Fruit fly (Drosophila melanogaster) whole organism, prepupa: ENCODE results near the gene CG17344.

Experiments
- Blimp-1 ChIP-seq: fragments of 200-800 bp; sonication (Bioruptor generic); optimal IDR thresholded peaks from 3 replicates; lab custom pipeline; 2017; ENCODE audit warnings: missing biosample characterization, missing genetic modification characterization, mild to moderate bottlenecking, moderate library complexity, missing genetic modification reagents
- CG10631 ChIP-seq: fragments of 200-800 bp; sonication (Bioruptor generic); optimal IDR thresholded peaks from 2 replicates; lab custom pipeline; 2016; ENCODE audit warnings: missing biosample characterization, missing genetic modification characterization
- CG10669 ChIP-seq: fragments of 200-800 bp; sonication (Bioruptor generic); optimal IDR thresholded peaks from 3 replicates; lab custom pipeline; 2018; ENCODE audit warnings: missing biosample characterization, mild to moderate bottlenecking, missing genetic modification characterization, moderate library complexity
- CG11294 ChIP-seq: fragments of 200-800 bp; sonication (Bioruptor generic); IDR thresholded peaks from 2 replicates; pipeline ENCODE4 v1.3.6; 2022; ENCODE audit warnings: missing biosample characterization, missing genetic modification characterization
- CG11762 ChIP-seq: fragments of 200-800 bp; sonication (Bioruptor generic); optimal IDR thresholded peaks from 3 replicates; lab custom pipeline; 2016; ENCODE audit warnings: missing biosample characterization, missing genetic modification characterization; ENCODE audit not compliant: insufficient read depth
- CG11902 ChIP-seq: fragments of 200-800 bp; sonication (Bioruptor generic); optimal IDR thresholded peaks from 3 replicates; lab custom pipeline; 2016; ENCODE audit warnings: missing biosample characterization, missing genetic modification characterization
- CG15336 ChIP-seq: fragments of 200-800 bp; sonication (Bioruptor generic); IDR thresholded peaks from 2 replicates; pipeline ENCODE4 v1.3.6; 2022; ENCODE audit warnings: missing biosample characterization, missing genetic modification characterization
- CG3032 ChIP-seq: fragments of 200-800 bp; optimal IDR thresholded peaks from 2 replicates; lab custom pipeline; 2019; ENCODE audit warnings: missing biosample characterization, mild to moderate bottlenecking, missing genetic modification characterization, moderate library complexity
- CG31627 ChIP-seq: fragments of 200-800 bp; sonication (Bioruptor generic); optimal IDR thresholded peaks from 3 replicates; lab custom pipeline; 2016; ENCODE audit warnings: missing biosample characterization, missing genetic modification characterization
- CG32006 ChIP-seq: fragments of 200-800 bp; sonication (Bioruptor generic); optimal IDR thresholded peaks from 3 replicates; lab custom pipeline; 2017; ENCODE audit warnings: missing biosample characterization, mild to moderate bottlenecking, missing genetic modification characterization
- CG3919 ChIP-seq: fragments of 200-800 bp; sonication (Bioruptor generic); optimal IDR thresholded peaks from 3 replicates; lab custom pipeline; 2016; ENCODE audit warnings: missing biosample characterization, missing genetic modification characterization
- CG4318 ChIP-seq: fragments of 200-800 bp; sonication (Bioruptor generic); optimal IDR thresholded peaks from 3 replicates; lab custom pipeline; 2017; ENCODE audit warnings: missing biosample characterization, mild to moderate bottlenecking, missing genetic modification characterization
- CG6276 ChIP-seq: fragments of 200-800 bp; sonication (Bioruptor generic); optimal IDR thresholded peaks from 2 replicates; lab custom pipeline; 2017; ENCODE audit warnings: missing biosample characterization, mild to moderate bottlenecking, missing genetic modification characterization
- CG6792 ChIP-seq: fragments of 200-800 bp; sonication (Bioruptor generic); optimal IDR thresholded peaks from 3 replicates; lab custom pipeline; 2016; ENCODE audit warnings: missing biosample characterization, missing genetic modification characterization
- CG6854 ChIP-seq: fragments of 200-800 bp; sonication (Bioruptor generic); optimal IDR thresholded peaks from 2 replicates; lab custom pipeline; 2017; ENCODE audit warnings: missing biosample characterization, mild to moderate bottlenecking, missing genetic modification characterization
- CG7368 ChIP-seq: fragments of 200-800 bp; sonication (Bioruptor generic); optimal IDR thresholded peaks from 3 replicates; lab custom pipeline; 2016; ENCODE audit warnings: missing biosample characterization, missing genetic modification characterization
- CG8319 ChIP-seq: fragments of 200-800 bp; sonication (Bioruptor generic); optimal IDR thresholded peaks from 3 replicates; lab custom pipeline; 2016; ENCODE audit warnings: missing biosample characterization, missing genetic modification characterization
- CG8632 ChIP-seq: fragments of 200-800 bp; sonication (Bioruptor generic); optimal IDR thresholded peaks from 3 replicates; lab custom pipeline; 2016; ENCODE audit warnings: missing biosample characterization, missing genetic modification characterization
- CG9139 ChIP-seq: fragments of 200-800 bp; sonication (Bioruptor generic); optimal IDR thresholded peaks from 3 replicates; lab custom pipeline; 2017; ENCODE audit warnings: missing biosample characterization, mild to moderate bottlenecking, missing genetic modification characterization
- Eip75B ChIP-seq: fragments of 200-800 bp; sonication (Bioruptor generic); optimal IDR thresholded peaks from 3 replicates; lab custom pipeline; 2016; ENCODE audit warnings: missing biosample characterization, missing genetic modification characterization
- Eip78C ChIP-seq: fragments of 200-800 bp; sonication (Bioruptor generic); peaks from one replicate; lab custom pipeline; 2016; ENCODE audit warnings: missing biosample characterization, missing genetic modification characterization
- Eip93F ChIP-seq: fragments of 200-800 bp; sonication (Bioruptor generic); optimal IDR thresholded peaks from 2 replicates; lab custom pipeline; 2016; ENCODE audit warnings: missing biosample characterization, mild to moderate bottlenecking, missing genetic modification characterization
- Ets21C ChIP-seq: fragments of 200-800 bp; sonication (Bioruptor generic); optimal IDR thresholded peaks from 3 replicates; lab custom pipeline; 2016; ENCODE audit warnings: missing biosample characterization, missing genetic modification characterization
- Ets96B ChIP-seq: fragments of 200-800 bp; optimal IDR thresholded peaks from 2 replicates; lab custom pipeline; 2019; ENCODE audit warnings: missing biosample characterization, mild to moderate bottlenecking, missing genetic modification characterization, moderate library complexity
- Gug ChIP-seq: fragments of 200-800 bp; sonication (Bioruptor generic); IDR thresholded peaks from 2 replicates; pipeline ENCODE4 v1.3.6; 2022; ENCODE audit warnings: missing biosample characterization, missing genetic modification characterization
- Hr38 ChIP-seq: sonication (Bioruptor generic); optimal IDR thresholded peaks from 2 replicates; lab custom pipeline; 2016; ENCODE audit warnings: missing biosample characterization, missing genetic modification characterization
- Hr39 ChIP-seq: fragments of 200-800 bp; sonication (Bioruptor generic); optimal IDR thresholded peaks from 2 replicates; lab custom pipeline; 2016; ENCODE audit warnings: missing biosample characterization, missing genetic modification characterization
- Hr4 ChIP-seq: fragments of 200-800 bp; sonication (Bioruptor generic); optimal IDR thresholded peaks from 3 replicates; lab custom pipeline; 2016; ENCODE audit warnings: missing biosample characterization, missing genetic modification characterization
- Lpt ChIP-seq: fragments of 200-800 bp; sonication (Bioruptor generic); optimal IDR thresholded peaks from 3 replicates; lab custom pipeline; 2016; ENCODE audit warnings: missing biosample characterization, missing genetic modification characterization
- Met ChIP-seq: fragments of 200-800 bp; sonication (Bioruptor generic); optimal IDR thresholded peaks from 3 replicates; lab custom pipeline; 2016; ENCODE audit warnings: missing biosample characterization, missing genetic modification characterization
- OdsH ChIP-seq: fragments of 200-800 bp; sonication (Bioruptor generic); optimal IDR thresholded peaks from 3 replicates; lab custom pipeline; 2016; ENCODE audit warnings: missing biosample characterization, missing genetic modification characterization
- Smox ChIP-seq: fragments of 200-800 bp; sonication (Bioruptor generic); optimal IDR thresholded peaks from 3 replicates; lab custom pipeline; 2016; ENCODE audit warnings: missing biosample characterization, missing genetic modification characterization
- Sox102F ChIP-seq: fragments of 200-800 bp; sonication (Bioruptor generic); optimal IDR thresholded peaks from 2 replicates; lab custom pipeline; 2016; ENCODE audit warnings: missing biosample characterization, mild to moderate bottlenecking, missing genetic modification characterization
- Sox14 ChIP-seq: fragments of 200-800 bp; sonication (Bioruptor generic); optimal IDR thresholded peaks from 3 replicates; lab custom pipeline; 2016; ENCODE audit warnings: missing biosample characterization, missing genetic modification characterization
- Sox15 ChIP-seq: fragments of 200-800 bp; sonication (Bioruptor generic); optimal IDR thresholded peaks from 3 replicates; lab custom pipeline; 2016; ENCODE audit warnings: missing biosample characterization, missing genetic modification characterization
- achi ChIP-seq: fragments of 200-800 bp; sonication (Bioruptor generic); optimal IDR thresholded peaks from 3 replicates; lab custom pipeline; 2016; ENCODE audit warnings: missing biosample characterization, missing genetic modification characterization
- acj6 ChIP-seq: fragments of 200-800 bp; sonication (Bioruptor generic); optimal IDR thresholded peaks from 3 replicates; lab custom pipeline; 2016; ENCODE audit warnings: missing biosample characterization, missing genetic modification characterization
- cyc ChIP-seq: fragments of 200-800 bp; sonication (Bioruptor generic); optimal IDR thresholded peaks from 3 replicates; lab custom pipeline; 2016; ENCODE audit warnings: missing biosample characterization, missing genetic modification characterization
- dac ChIP-seq: fragments of 200-800 bp; sonication (Bioruptor generic); optimal IDR thresholded peaks from 2 replicates; lab custom pipeline; 2017; ENCODE audit warnings: missing biosample characterization, mild to moderate bottlenecking, missing genetic modification characterization
- dsx ChIP-seq: fragments of 200-800 bp; optimal IDR thresholded peaks from 3 replicates; lab custom pipeline; 2019; ENCODE audit warnings: missing biosample characterization, mild to moderate bottlenecking, missing genetic modification characterization, moderate library complexity; ENCODE audit not compliant: poor library complexity, severe bottlenecking
- eg ChIP-seq: fragments of 200-800 bp; sonication (Bioruptor generic); IDR thresholded peaks from 3 replicates; pipeline ENCODE4 v1.3.6; 2022; ENCODE audit warnings: missing biosample characterization, missing genetic modification characterization
- esn ChIP-seq: fragments of 200-800 bp; sonication (Bioruptor generic); optimal IDR thresholded peaks from 2 replicates; lab custom pipeline; 2016; ENCODE audit warnings: missing biosample characterization, mild to moderate bottlenecking, missing genetic modification characterization, moderate library complexity
- fd59A ChIP-seq: fragments of 200-800 bp; sonication (Bioruptor generic); optimal IDR thresholded peaks from 2 replicates; lab custom pipeline; 2017; ENCODE audit warnings: missing biosample characterization, mild to moderate bottlenecking, missing genetic modification characterization, missing genetic modification reagents
- fkh ChIP-seq: fragments of 200-800 bp; sonication (Bioruptor generic); optimal IDR thresholded peaks from 3 replicates; lab custom pipeline; 2017; ENCODE audit warnings: missing biosample characterization, mild to moderate bottlenecking, missing genetic modification characterization, moderate library complexity
- lz ChIP-seq: fragments of 200-800 bp; sonication (Bioruptor generic); optimal IDR thresholded peaks from 3 replicates; lab custom pipeline; 2016; ENCODE audit warnings: missing biosample characterization, missing genetic modification characterization
- net ChIP-seq: fragments of 200-800 bp; sonication (Bioruptor generic); optimal IDR thresholded peaks from 3 replicates; lab custom pipeline; 2016; ENCODE audit warnings: missing biosample characterization, missing genetic modification characterization
- pdm3 ChIP-seq: fragments of 200-800 bp; sonication (Bioruptor generic); optimal IDR thresholded peaks from 3 replicates; lab custom pipeline; 2016; ENCODE audit warnings: missing biosample characterization, missing genetic modification characterization
- spab ChIP-seq: fragments of 200-800 bp; sonication (Bioruptor generic); optimal IDR thresholded peaks from 2 replicates; lab custom pipeline; 2017; ENCODE audit warnings: missing biosample characterization, mild to moderate bottlenecking, missing genetic modification characterization, missing genetic modification reagents
- ss ChIP-seq, 2 experiments: fragments of 200-800 bp; sonication (Bioruptor generic); optimal IDR thresholded peaks; 2 replicates in 1 of 2; 3 replicates in 1 of 2; lab custom pipeline; 2017 to 2018; ENCODE audit warnings: mild to moderate bottlenecking in 2 of 2, missing biosample characterization in 2 of 2, missing genetic modification characterization in 2 of 2, moderate library complexity in 1 of 2
- svp ChIP-seq: fragments of 200-800 bp; sonication (Bioruptor generic); peaks from one replicate; lab custom pipeline; 2016; ENCODE audit warnings: missing biosample characterization, missing genetic modification characterization
- topi ChIP-seq: fragments of 200-800 bp; sonication (Bioruptor generic); optimal IDR thresholded peaks from 3 replicates; lab custom pipeline; 2016; ENCODE audit warnings: missing biosample characterization, missing genetic modification characterization
- vri ChIP-seq: fragments of 200-800 bp; sonication (Bioruptor generic); optimal IDR thresholded peaks from 3 replicates; lab custom pipeline; 2016; ENCODE audit warnings: missing biosample characterization, mild to moderate bottlenecking, missing genetic modification characterization

The CG17344 gene

dm6 chr2L:19131905-19132402 is 30.1 kb downstream of the CG17344 start, which contains the start of the genes AsnRS and DCTN6-p27:
Gene AsnRS, minus strand, starts transcription at chr2L:19131954.
Gene DCTN6-p27, plus strand, starts transcription at chr2L:19132323.
- no peak for TF ChIP-seq CG3919 (GFP tag; lab: Kevin White, UChicago)
- TF ChIP-seq Lpt (GFP tag; lab: Kevin White, UChicago) = no peak
- TF ChIP-seq CG3032 (tag; lab: Kevin White, UChicago) = peak; percentile 43
- peak; percentile 54 for TF ChIP-seq CG11902
- peak; percentile 25 for TF ChIP-seq Ets96B (tag; lab: Kevin White, UChicago)
- TF ChIP-seq ss (GFP tag; optimal IDR thresholded peaks at IDR 0.05; lab: Kevin White, UChicago) = no peak
- TF ChIP-seq CG11762 (GFP tag; lab: Kevin White, UChicago) = no peak
- peak; percentile 75 for TF ChIP-seq CG6792
- TF ChIP-seq esn (GFP tag; lab: Kevin White, UChicago) = peak; percentile 80
- peak; percentile 53 for TF ChIP-seq Sox15
- peak; percentile 33 for TF ChIP-seq topi (GFP tag; lab: Kevin White, UChicago)
- TF ChIP-seq Eip78C (GFP tag; lab: Kevin White, UChicago) = peak; percentile 71
- peak; percentile 60 for TF ChIP-seq fkh (GFP tag; lab: Kevin White, UChicago)
- TF ChIP-seq net (GFP tag; lab: Kevin White, UChicago) = no peak
- no peak for TF ChIP-seq Sox102F
- TF ChIP-seq pdm3 (GFP tag; lab: Kevin White, UChicago) = peak; percentile 3
- peak; percentile 65; the same call in 2 of the 3 replicates for TF ChIP-seq eg (GFP tag; lab: Robert Waterston, UW)
- TF ChIP-seq CG32006 = peak; percentile 46
- no peak for TF ChIP-seq CG8319
- TF ChIP-seq CG15336 = no peak
- no peak for TF ChIP-seq Hr4
- TF ChIP-seq acj6 (GFP tag; lab: Kevin White, UChicago) = peak; percentile 74
- TF ChIP-seq Met (GFP tag; lab: Kevin White, UChicago) = no peak
- TF ChIP-seq Sox14 (GFP tag; lab: Kevin White, UChicago) = peak; percentile 18
- no peak for TF ChIP-seq dsx (GFP tag; lab: Kevin White, UChicago)
- TF ChIP-seq CG4318 (GFP tag; lab: Kevin White, UChicago) = no peak
- TF ChIP-seq CG7368 (GFP tag; lab: Kevin White, UChicago) = peak; percentile 11
- TF ChIP-seq Smox (GFP tag; lab: Kevin White, UChicago) = no peak
- TF ChIP-seq CG9139 (GFP tag; lab: Kevin White, UChicago) = no peak
- peak; percentile 76 for TF ChIP-seq lz (GFP tag; lab: Kevin White, UChicago)
- TF ChIP-seq Hr38 (GFP tag; lab: Kevin White, UChicago) = no peak
- no peak for TF ChIP-seq OdsH (GFP tag; lab: Kevin White, UChicago)
- TF ChIP-seq dac (GFP tag; lab: Kevin White, UChicago) = peak; percentile 31
- TF ChIP-seq CG31627 = peak; percentile 65
- peak; percentile 65 for TF ChIP-seq achi
- no peak for TF ChIP-seq spab (GFP tag; lab: Kevin White, UChicago)
- TF ChIP-seq Gug = no peak
- peak; percentile 70 for TF ChIP-seq Hr39 (GFP tag; lab: Kevin White, UChicago)
- no peak for TF ChIP-seq vri
- peak; percentile 36 for TF ChIP-seq CG6854 (GFP tag; lab: Kevin White, UChicago)
- TF ChIP-seq CG10631 (GFP tag; lab: Kevin White, UChicago) = peak; percentile 67
- peak; percentile 27 for TF ChIP-seq Eip93F (GFP tag; lab: Kevin White, UChicago)
- TF ChIP-seq Blimp-1 (GFP tag; lab: Kevin White, UChicago) = no peak
- no peak for TF ChIP-seq Eip75B (GFP tag; lab: Kevin White, UChicago)
- TF ChIP-seq CG6276 = no peak
- TF ChIP-seq CG8632 (GFP tag; lab: Kevin White, UChicago) = peak; percentile 53
- TF ChIP-seq CG10669 = no peak
- no peak; the same call in 1 of the 2 replicates for TF ChIP-seq CG11294 (GFP tag; lab: Robert Waterston, UW)
- no peak for TF ChIP-seq svp (GFP tag; lab: Kevin White, UChicago)
- TF ChIP-seq Ets21C (GFP tag; lab: Kevin White, UChicago) = no peak
- no peak for TF ChIP-seq fd59A
- peak; percentile 69 for TF ChIP-seq cyc (GFP tag; lab: Kevin White, UChicago)
